Fruit fly (Drosophila melanogaster) Kc167 (cell line): Measurements from ENCODE around the gene al.

ENCODE experiments used
- Myc ChIP-seq: fragments of >200 bp; optimal IDR thresholded peaks from 2 replicates; lab custom pipeline; 2017; ENCODE audit warnings: missing external identifiers
- Sin3A ChIP-seq: fragments of >200 bp; optimal IDR thresholded peaks from 2 replicates; lab custom pipeline; 2018; ENCODE audit warnings: missing external identifiers
- h ChIP-seq: fragments of >200 bp; optimal IDR thresholded peaks from 3 replicates; lab custom pipeline; 2018; ENCODE audit warnings: missing external identifiers
- insv ChIP-seq: fragments of >200 bp; optimal IDR thresholded peaks from 3 replicates; lab custom pipeline; 2018; ENCODE audit warnings: missing external identifiers
- psq ChIP-seq: fragments of >200 bp; optimal IDR thresholded peaks from 2 replicates; lab custom pipeline; 2017; ENCODE audit warnings: missing external identifiers
- ttk ChIP-seq: sonication (Bioruptor generic); optimal IDR thresholded peaks from 2 replicates; lab custom pipeline; 2017; ENCODE audit warnings: missing external identifiers

The al gene

DNA sequence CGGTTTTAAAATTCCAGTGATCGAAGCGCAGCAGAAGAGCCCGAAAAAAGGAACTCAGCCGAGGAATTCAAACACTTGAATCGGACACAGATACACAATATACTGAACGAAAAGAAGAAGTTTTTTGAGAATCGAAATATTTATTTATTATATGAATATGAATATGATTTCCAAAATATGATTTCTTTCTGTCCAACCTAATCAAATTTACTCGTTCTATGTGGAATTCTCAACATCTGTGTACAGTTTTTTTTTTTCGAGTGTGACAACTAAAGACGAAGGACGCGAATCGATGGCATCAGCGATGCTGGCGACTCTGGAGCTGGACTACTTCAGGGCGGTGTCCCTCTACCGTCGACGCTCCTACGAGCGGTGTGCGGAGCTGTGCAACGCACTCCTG is 45.2 kb downstream of the al start:
- no peak for TF ChIP-seq psq (lab: Kevin White, UChicago)
- no peak for TF ChIP-seq ttk
- no peak for TF ChIP-seq Sin3A (lab: Kevin White, UChicago)
- no peak for TF ChIP-seq Myc (lab: Kevin White, UChicago)
- TF ChIP-seq insv: no peak
- no peak for TF ChIP-seq h

- no peak for TF ChIP-seq h
Measured at dm6 chr2L:425491-425890, 47.6 kb downstream of the al start.

DNA sequence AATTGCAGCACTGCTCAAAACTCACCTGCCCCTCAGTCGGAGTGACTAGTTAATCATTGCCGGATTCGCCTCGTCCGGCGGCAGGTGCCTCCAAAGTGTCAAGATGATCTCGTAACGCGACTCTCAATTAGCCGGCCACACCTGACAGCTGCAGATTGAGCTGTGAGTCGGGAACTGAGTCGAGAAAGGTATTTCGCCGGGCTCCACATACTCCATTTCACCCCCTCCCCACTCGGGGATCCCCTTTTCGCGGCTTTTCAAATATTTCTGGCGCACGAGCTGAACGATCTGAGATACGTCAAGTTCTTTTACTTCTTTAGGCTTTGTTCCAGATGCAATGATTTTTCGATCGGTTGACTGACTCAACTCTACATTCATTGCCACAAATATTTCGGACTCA is 48.5 kb downstream of the al start:
- TF ChIP-seq psq (lab: Kevin White, UChicago) (no peak), Myc (lab: Kevin White, UChicago) (no peak), insv (no peak), Sin3A (lab: Kevin White, UChicago) (no peak), ttk (no peak), h (no peak)

DNA sequence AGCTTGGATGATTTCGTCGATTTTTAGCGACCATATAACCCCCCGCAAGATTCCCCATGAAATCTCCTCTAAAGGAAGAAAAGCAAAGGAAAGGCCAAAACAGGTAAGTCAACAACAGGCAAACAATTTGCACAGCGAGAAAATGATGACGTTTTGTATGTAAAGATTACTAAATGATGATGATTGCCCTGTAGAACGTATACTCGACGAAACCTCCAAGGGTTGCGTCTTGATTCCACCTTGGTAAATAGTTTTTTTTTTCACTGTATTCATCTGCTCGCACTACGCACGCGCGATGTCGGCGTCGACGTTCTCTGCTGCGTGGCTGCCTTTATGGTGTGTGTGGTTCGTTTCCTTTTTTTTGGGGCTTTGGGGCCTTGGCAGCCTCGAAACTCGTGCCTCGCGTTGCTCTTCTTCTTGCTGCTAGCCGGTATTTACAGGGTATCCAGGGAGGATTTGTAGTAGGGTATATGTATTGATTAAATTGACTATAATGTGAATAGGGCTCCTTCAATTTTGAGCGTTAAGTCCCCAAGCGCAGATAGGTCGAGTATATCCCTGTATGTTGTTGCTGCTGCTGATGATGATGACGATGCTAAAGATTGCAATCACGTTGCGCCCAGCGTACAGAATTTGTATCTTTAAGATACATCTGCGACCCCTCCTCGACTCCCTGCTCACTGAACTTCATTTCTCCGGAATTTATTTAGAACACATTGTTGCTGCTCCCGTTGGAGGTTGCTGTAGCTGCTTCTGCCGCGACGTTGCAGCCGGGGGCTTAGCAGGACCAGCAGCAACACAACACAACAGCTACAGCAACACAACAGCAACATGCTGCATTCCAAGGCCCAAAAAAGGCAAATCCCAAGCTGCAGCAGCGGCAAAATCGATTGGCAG is 49.7 kb downstream of the al start:
- no peak for TF ChIP-seq Myc (lab: Kevin White, UChicago)
- no peak for TF ChIP-seq h
- no peak for TF ChIP-seq insv
- TF ChIP-seq Sin3A (lab: Kevin White, UChicago): no peak
- TF ChIP-seq ttk: no peak
- no peak for TF ChIP-seq psq (lab: Kevin White, UChicago)

dm6 chr2L:428380-428989 is 50.6 kb downstream of the al start:
- TF ChIP-seq insv: no peak
- no peak for TF ChIP-seq Sin3A (lab: Kevin White, UChicago)
- no peak for TF ChIP-seq Myc (lab: Kevin White, UChicago)
- no peak for TF ChIP-seq psq (lab: Kevin White, UChicago)
- TF ChIP-seq ttk: no peak
- TF ChIP-seq h: no peak

dm6 chr2L:429680-430484 is 52.0 kb downstream of the al start:
- TF ChIP-seq ttk (no peak), Myc (lab: Kevin White, UChicago) (no peak)

DNA sequence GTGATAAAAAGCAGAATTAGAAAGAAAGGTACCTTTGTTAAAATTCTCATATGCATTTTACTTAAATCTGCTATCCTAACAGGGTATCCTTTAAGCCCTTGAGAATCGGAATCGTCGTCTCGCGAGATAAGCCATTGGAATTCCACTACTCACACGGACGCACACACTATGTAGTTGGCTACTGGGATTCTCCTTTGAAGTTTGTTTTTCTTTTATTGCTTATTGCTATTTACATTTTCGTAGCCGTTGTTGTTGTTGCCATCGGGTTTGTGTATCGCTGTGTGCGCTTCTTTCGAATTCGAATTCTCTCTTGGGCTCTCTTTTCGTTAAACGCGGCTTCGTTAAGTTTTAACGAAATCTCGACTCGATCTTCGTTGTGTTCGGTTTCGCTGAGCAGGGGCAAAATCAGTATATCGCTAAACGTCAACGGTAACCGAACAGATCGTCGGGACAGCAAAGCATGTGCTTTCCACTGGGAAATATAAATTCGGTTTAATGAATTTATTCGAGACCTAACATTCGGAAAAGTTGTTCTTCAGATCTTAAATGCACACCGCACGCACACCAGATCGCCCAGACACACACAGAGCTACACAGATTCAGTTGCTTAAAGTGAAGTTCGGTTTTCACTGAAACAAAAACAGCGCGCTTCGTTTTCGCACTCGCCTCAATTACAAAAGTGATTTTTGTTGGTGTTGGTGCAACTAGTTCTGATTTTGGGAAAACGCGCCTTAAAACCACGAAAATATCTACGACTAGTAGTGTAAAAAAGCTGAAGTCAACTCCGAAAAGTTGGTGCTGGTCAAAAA is 53.1 kb downstream of the al start, which contains the start of gene ex:
TSS of gene ex (plus strand) at position 408 of the 809 bp plus-strand sequence.
- TF ChIP-seq h (no peak), Sin3A (lab: Kevin White, UChicago) (no peak), Myc (lab: Kevin White, UChicago) (no peak), psq (lab: Kevin White, UChicago) (no peak), insv (no peak), ttk (no peak)

dm6 chr2L:431629-431984 is 53.7 kb downstream of the al start:
- TF ChIP-seq insv: no peak
- TF ChIP-seq psq (lab: Kevin White, UChicago): no peak
- no peak for TF ChIP-seq Myc (lab: Kevin White, UChicago)
- no peak for TF ChIP-seq Sin3A (lab: Kevin White, UChicago)
- no peak for TF ChIP-seq ttk
- TF ChIP-seq h: no peak

- TF ChIP-seq psq (lab: Kevin White, UChicago) (no peak), Myc (lab: Kevin White, UChicago) (no peak), insv (no peak), ttk (no peak), Sin3A (lab: Kevin White, UChicago) (no peak), h (no peak)
Measured at dm6 chr2L:432119-432518, 54.2 kb downstream of the al start.

DNA sequence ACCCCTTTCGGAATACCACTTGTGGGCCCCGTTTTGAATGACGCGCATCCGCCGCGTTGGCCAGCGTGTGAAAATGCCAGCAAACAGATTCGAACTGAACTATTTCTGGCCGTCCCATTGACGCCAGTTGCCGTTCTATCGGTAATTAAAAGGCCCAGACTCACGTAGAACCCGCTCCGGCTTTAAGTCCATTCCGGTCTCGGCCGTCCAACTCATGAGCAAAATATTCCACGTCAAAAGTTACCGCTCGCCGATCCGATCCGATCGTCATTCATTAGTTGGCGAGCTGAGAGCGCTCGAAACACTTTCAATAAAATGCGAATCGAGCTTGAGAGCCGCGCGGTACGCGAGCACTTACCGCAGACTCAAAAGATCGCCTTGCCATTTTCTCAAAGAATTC is 56.5 kb downstream of the al start:
- TF ChIP-seq h (no peak), Myc (lab: Kevin White, UChicago) (no peak), insv (no peak), psq (lab: Kevin White, UChicago) (no peak)

DNA sequence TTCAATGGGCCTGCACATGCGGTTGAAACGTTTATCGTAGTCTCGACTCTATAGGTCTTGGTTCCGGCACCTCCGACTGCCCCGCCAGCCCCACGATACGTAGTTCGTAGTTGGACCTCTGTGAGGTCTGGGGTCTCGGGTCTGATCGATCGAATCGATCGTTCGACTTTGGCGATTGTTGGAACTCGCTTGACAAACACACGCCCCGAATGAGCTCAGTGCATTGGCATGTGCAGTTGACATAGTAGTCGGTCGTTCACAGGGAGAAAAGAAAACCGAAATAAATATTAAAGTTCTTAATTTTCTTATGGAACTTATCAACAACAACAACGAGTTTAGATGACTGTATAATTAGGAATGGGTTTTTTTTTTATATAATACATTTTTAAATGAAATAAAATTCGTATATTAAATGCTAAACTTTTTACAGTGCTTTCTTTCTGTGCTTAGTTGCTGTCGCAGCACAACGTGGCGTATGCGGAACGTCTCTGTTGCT is 57.4 kb downstream of the al start:
- no peak for TF ChIP-seq insv
- no peak for TF ChIP-seq psq (lab: Kevin White, UChicago)
- no peak for TF ChIP-seq ttk
- no peak for TF ChIP-seq Sin3A (lab: Kevin White, UChicago)
- no peak for TF ChIP-seq h
- TF ChIP-seq Myc (lab: Kevin White, UChicago): no peak
